Worm (Caenorhabditis elegans) whole organism, early embryonic: ENCODE data around the gene srz-62.
"Not testable (repeated sequence)": the region's sequence is repeated elsewhere in the genome, so short reads cannot be mapped to it uniquely, and the experiment has no call there.

Source experiments
- B0310.2 ChIP-seq: sonication (generic microtip); optimal IDR thresholded peaks from 2 replicates; lab custom pipeline; 2016; ENCODE audit warnings: mild to moderate bottlenecking, missing genetic modification characterization, missing compliant biosample characterization
- F13C5.2 ChIP-seq: sonication (generic microtip); optimal IDR thresholded peaks from 2 replicates; lab custom pipeline; 2017; ENCODE audit warnings: mild to moderate bottlenecking, missing genetic modification characterization, inconsistent platforms, missing compliant biosample characterization
- aly-1 ChIP-seq: sonication (generic microtip); optimal IDR thresholded peaks from 2 replicates; lab custom pipeline; 2016; ENCODE audit warnings: missing genetic modification characterization, missing compliant biosample characterization
- ama-1 ChIP-seq: fragments of 150-350 bp; optimal IDR thresholded peaks from 2 replicates; lab custom pipeline; 2014
- ets-7 ChIP-seq: sonication (generic microtip); optimal IDR thresholded peaks from 2 replicates; lab custom pipeline; 2016; ENCODE audit warnings: missing genotype, missing genetic modification characterization, missing compliant biosample characterization
- hmbx-1 ChIP-seq: sonication (generic microtip); optimal IDR thresholded peaks from 2 replicates; lab custom pipeline; 2016; ENCODE audit warnings: mild to moderate bottlenecking, missing genetic modification characterization, missing compliant biosample characterization
- hmg-4 ChIP-seq: fragments of 200-800 bp; sonication (Bioruptor generic); optimal IDR thresholded peaks from 2 replicates; lab custom pipeline; 2018; ENCODE audit warnings: mild to moderate bottlenecking, missing genetic modification characterization, missing compliant biosample characterization
- pes-1 ChIP-seq: fragments of 200-800 bp; sonication (Bioruptor generic); IDR thresholded peaks from 2 replicates; pipeline ENCODE4 v1.3.6; 2022; ENCODE audit warnings: missing genetic modification reagents, missing genetic modification characterization, missing compliant biosample characterization
- sea-1 ChIP-seq: fragments of 200-800 bp; sonication (Bioruptor generic); conservative IDR thresholded peaks from 2 replicates; pipeline ENCODE4 v1.3.6; 2022; ENCODE audit warnings: missing genetic modification characterization, missing compliant biosample characterization
- tbx-11 ChIP-seq: fragments of 200-800 bp; sonication (Bioruptor generic); IDR thresholded peaks from 2 replicates; pipeline ENCODE4 v1.3.6; 2022; ENCODE audit warnings: missing genetic modification characterization, missing compliant biosample characterization
- tbx-37 ChIP-seq: fragments of 200-800 bp; sonication (Bioruptor generic); conservative IDR thresholded peaks from 2 replicates; pipeline ENCODE4 v1.3.6; 2022; ENCODE audit warnings: missing genetic modification reagents, missing genetic modification characterization, missing compliant biosample characterization

ce11 chrIV:3911848-3912247 is 11.5 kb downstream of the srz-62 start, which contains the start of gene F56D6.18:
- not testable (repeated sequence) for TF ChIP-seq hmg-4 (GFP tag; lab: Kevin White, UChicago); pes-1; ama-1 (lab: Kevin White, UChicago); ets-7 (tag; lab: Kevin White, UChicago); F13C5.2; tbx-37 (GFP tag; lab: Robert Waterston, UW); hmbx-1 (tag; lab: Kevin White, UChicago); aly-1 (tag; lab: Kevin White, UChicago); B0310.2; sea-1 (GFP tag; lab: Robert Waterston, UW); tbx-11 (GFP tag; lab: Robert Waterston, UW)
